Fruit fly (Drosophila melanogaster) whole organism, wandering third instar larva: Measurements from ENCODE around the gene Ugt37D1.

Experiments used
- Abd-B ChIP-seq: fragments of >200 bp; optimal IDR thresholded peaks from 2 replicates; lab custom pipeline; 2017; ENCODE audit warnings: missing biosample characterization, missing genetic modification characterization
- CG32264 ChIP-seq: fragments of 200-800 bp; sonication (Bioruptor generic); optimal IDR thresholded peaks from 2 replicates; lab custom pipeline; 2016; ENCODE audit warnings: missing biosample characterization, missing genetic modification characterization
- Hr78 ChIP-seq: fragments of >200 bp; optimal IDR thresholded peaks from 2 replicates; lab custom pipeline; 2017; ENCODE audit warnings: missing biosample characterization, missing genetic modification characterization
- br ChIP-seq: fragments of 200-800 bp; sonication (Bioruptor generic); optimal IDR thresholded peaks from 2 replicates; lab custom pipeline; 2016; ENCODE audit warnings: missing biosample characterization, missing genetic modification characterization
- fru ChIP-seq: fragments of 200-800 bp; sonication (Bioruptor generic); optimal IDR thresholded peaks from 3 replicates; lab custom pipeline; 2016; ENCODE audit warnings: missing biosample characterization, mild to moderate bottlenecking, missing genetic modification characterization
- jim ChIP-seq: fragments of 175-275, 200-325 bp; sonication (Bioruptor generic); optimal IDR thresholded peaks from 2 replicates; lab custom pipeline; 2016; ENCODE audit warnings: missing biosample characterization, mild to moderate bottlenecking, missing genetic modification characterization
- psq ChIP-seq: fragments of 200-800 bp; sonication (Bioruptor generic); optimal IDR thresholded peaks from 3 replicates; lab custom pipeline; 2017; ENCODE audit warnings: missing biosample characterization, mild to moderate bottlenecking, missing genetic modification characterization, moderate library complexity
- rgr ChIP-seq: fragments of 200-800 bp; sonication (Bioruptor generic); optimal IDR thresholded peaks from 3 replicates; lab custom pipeline; 2016; ENCODE audit warnings: missing biosample characterization, mild to moderate bottlenecking, missing genetic modification characterization

DNA sequence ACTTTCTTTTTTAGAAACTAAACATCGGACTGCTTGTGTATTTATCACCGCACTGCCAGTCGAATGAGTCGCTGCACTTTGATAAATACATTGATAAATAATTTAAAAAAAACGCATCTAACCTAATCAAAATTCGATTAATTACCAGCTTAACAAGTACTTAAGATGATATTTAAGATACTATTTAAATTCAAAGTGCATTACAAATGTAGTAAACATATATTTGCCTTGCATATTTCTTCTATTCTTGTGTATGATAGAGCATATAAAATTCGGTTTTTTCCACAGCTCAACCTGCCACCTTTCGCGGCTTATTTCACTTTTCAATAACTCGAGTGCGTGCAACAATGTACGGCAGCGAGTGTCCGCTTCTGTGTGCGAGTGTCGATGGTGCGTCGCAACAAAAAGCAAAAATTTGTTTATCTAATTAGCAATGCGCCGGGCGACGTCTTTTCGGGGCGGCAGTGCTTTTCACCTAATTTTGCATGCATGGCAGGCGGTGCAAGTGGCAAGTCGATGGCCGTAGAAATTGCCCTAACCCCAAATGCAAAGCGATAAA, 5.6 kb downstream of the Ugt37D1 start, which contains the start of gene CG13272:
- TF ChIP-seq CG32264 (GFP tag; lab: Kevin White, UChicago) (no peak), psq (GFP tag; lab: Kevin White, UChicago) (no peak), rgr (GFP tag; lab: Kevin White, UChicago) (no peak), Hr78 (no peak), Abd-B (GFP tag; lab: Kevin White, UChicago) (no peak), fru (no peak), jim (no peak), br (GFP tag; lab: Kevin White, UChicago) (no peak)
